Worm (Caenorhabditis elegans): ENCODE data around the gene ins-13.

DNA sequence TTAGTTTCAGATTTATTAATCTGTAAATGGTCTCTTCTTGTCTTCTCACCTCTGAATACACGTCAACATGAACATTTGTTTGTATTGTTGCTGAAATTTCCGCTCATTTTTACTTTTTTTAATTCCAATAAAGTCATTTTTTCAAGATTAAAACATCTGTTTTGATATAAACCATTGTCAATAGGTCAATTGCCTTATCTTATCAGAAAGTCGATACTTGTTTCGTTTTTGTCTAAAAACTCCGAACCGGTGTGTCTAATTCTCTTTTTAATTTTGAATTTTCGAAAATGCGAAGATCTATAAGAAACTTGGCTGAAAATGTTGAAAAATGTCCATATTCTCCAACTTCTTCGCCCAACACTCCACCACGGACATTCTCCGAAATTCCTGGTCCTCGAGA lies 40.9 kb downstream of the ins-13 start, which contains the start of gene cyp-44A1:
- TF ChIP-seq nhr-12 (tag; optimal IDR thresholded peaks at IDR 0.05), result no peak
- TF ChIP-seq tbx-2 (tag; optimal IDR thresholded peaks at IDR 0.05), result no peak
- TF ChIP-seq ceh-82 (tag; optimal IDR thresholded peaks at IDR 0.05), result no peak
- no peak for TF ChIP-seq xbp-1 (tag; optimal IDR thresholded peaks at IDR 0.05)
